Fruit fly (Drosophila melanogaster): ENCODE data around the gene CG11815.

The CG11815 gene

DNA sequence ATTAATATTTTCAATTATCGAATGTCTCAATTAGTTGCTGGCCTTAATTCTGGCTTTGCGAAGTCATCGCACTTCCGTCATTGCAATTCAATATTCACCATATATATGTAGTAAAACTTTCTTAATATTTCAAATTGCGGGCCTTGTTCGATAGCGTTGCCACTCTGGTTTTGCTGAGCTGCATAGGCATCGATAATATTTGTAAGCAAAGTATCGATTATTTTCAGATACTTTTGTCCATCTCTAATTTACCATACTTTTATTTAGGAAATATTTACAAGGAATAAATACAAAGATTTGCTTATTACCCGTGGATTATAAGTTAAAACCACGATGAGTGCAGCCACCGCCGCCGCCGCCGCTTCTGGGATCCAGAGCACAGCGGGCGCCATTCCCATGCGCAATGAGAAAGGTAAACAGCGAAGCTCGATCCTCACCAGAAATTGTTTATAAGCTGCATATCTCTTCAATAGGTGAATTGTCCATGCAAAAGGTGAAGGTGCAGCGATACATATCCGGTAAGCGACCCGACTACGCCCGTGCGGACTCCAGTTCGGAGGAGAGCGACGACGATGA is 30.1 kb downstream of the CG11815 start, which contains the start of gene Mfap1 (continued):
- TF ChIP-seq CG16863 (GFP tag; optimal IDR thresholded peaks at IDR 0.05), result peak; percentile 84
- TF ChIP-seq MTF-1 (GFP tag; optimal IDR thresholded peaks at IDR 0.05; ENCODE audit: borderline replicate concordance), result no peak
- TF ChIP-seq CG10274 (GFP tag; optimal IDR thresholded peaks at IDR 0.05), result no peak
- no peak for TF ChIP-seq stc (GFP tag; IDR thresholded peaks at IDR 0.05)
- TF ChIP-seq CG13296 (GFP tag; optimal IDR thresholded peaks at IDR 0.05), result no peak
- TF ChIP-seq ham (GFP tag; IDR thresholded peaks at IDR 0.05), result no peak
- TF ChIP-seq CG2199 (GFP tag; IDR thresholded peaks at IDR 0.05), result no peak

dm6 chr3L:1939983-1940504 is 31.0 kb downstream of the CG11815 start:
- TF ChIP-seq gem (tag; optimal IDR thresholded peaks at IDR 0.05) (peak; percentile 68), D (optimal IDR thresholded peaks at IDR 0.05) (no peak), D (GFP tag; optimal IDR thresholded peaks at IDR 0.05) (no peak), tna (GFP tag; IDR thresholded peaks at IDR 0.05; ENCODE audit: partially characterized antibody) (no peak), gro (GFP tag; optimal IDR thresholded peaks at IDR 0.05) (no peak), CG13287 (GFP tag; IDR thresholded peaks at IDR 0.05; ENCODE audit: partially characterized antibody) (no peak), abd-A (tag; optimal IDR thresholded peaks at IDR 0.05) (no peak), pros (GFP tag; optimal IDR thresholded peaks at IDR 0.05) (peak; percentile 49), fd64A (GFP tag; optimal IDR thresholded peaks at IDR 0.05) (no peak), CTCF (GFP tag; optimal IDR thresholded peaks at IDR 0.05) (no peak), cwo (GFP tag; optimal IDR thresholded peaks at IDR 0.05) (peak; percentile 10), al (GFP tag; IDR thresholded peaks at IDR 0.05) (no peak), CG7987 (GFP tag; optimal IDR thresholded peaks at IDR 0.05) (peak; percentile 67), Ptx1 (GFP tag; IDR thresholded peaks at IDR 0.05) (no peak), Opbp (GFP tag; IDR thresholded peaks at IDR 0.05; ENCODE audit: partially characterized antibody) (no peak), chinmo (GFP tag; IDR thresholded peaks at IDR 0.05; ENCODE audit: partially characterized antibody) (0 out of 4 replicates have a peak, but pooled peaks have one; percentile 60), gcm (GFP tag; optimal IDR thresholded peaks at IDR 0.05) (no peak), dmrt11E (tag; optimal IDR thresholded peaks at IDR 0.05) (no peak), CG31365 (tag; optimal IDR thresholded peaks at IDR 0.05) (peak; percentile 29), CG10565 (GFP tag; optimal IDR thresholded peaks at IDR 0.05) (no peak), CG31441 (GFP tag; IDR thresholded peaks at IDR 0.05) (no peak), repo (GFP tag; optimal IDR thresholded peaks at IDR 0.05) (no peak), CG9727 (GFP tag; optimal IDR thresholded peaks at IDR 0.05) (no peak), Drgx (GFP tag; IDR thresholded peaks at IDR 0.05) (no peak), CG10431 (GFP tag; optimal IDR thresholded peaks at IDR 0.05) (peak; percentile 72), CG12769 (tag; optimal IDR thresholded peaks at IDR 0.05) (no peak), BEAF-32 (GFP tag; optimal IDR thresholded peaks at IDR 0.05) (no peak), Mrtf (GFP tag; IDR thresholded peaks at IDR 0.05) (no peak), CG18619 (GFP tag; optimal IDR thresholded peaks at IDR 0.05) (no peak), pfk (GFP tag; optimal IDR thresholded peaks at IDR 0.05) (peak; percentile 90), vvl (GFP tag; IDR thresholded peaks at IDR 0.05) (peak; percentile 50; the same call in 1 of the 2 replicates), CG32532 (GFP tag; IDR thresholded peaks at IDR 0.05) (no peak)
